Worm (Caenorhabditis elegans) whole organism, young adult: ENCODE measurements around the gene golg-2.

Source experiments
- D2030.7 ChIP-seq: fragments of 200-800 bp; sonication (Bioruptor generic); IDR thresholded peaks from 2 replicates; pipeline ENCODE4 v1.3.6; 2022; ENCODE audit warnings: missing genetic modification reagents, missing genetic modification characterization, missing compliant biosample characterization
- ama-1 ChIP-seq, 3 experiments: fragments of 150-350 bp in 1 of 3; sonication (generic microtip) in 2 of 3; optimal IDR thresholded peaks; 2 replicates each; lab custom pipeline; 2014 to 2018; ENCODE audit warnings: missing biosample characterization in 2 of 3, missing genetic modification characterization in 2 of 3, missing genetic modification reagents in 2 of 3
- cebp-2 ChIP-seq: fragments of 200-800 bp; sonication (Bioruptor generic); IDR thresholded peaks from 2 replicates; pipeline ENCODE4 v1.3.6; 2022; ENCODE audit warnings: missing genetic modification characterization, missing compliant biosample characterization
- ceh-79 ChIP-seq: sonication (generic microtip); optimal IDR thresholded peaks from 2 replicates; lab custom pipeline; 2017; ENCODE audit warnings: mild to moderate bottlenecking, missing genetic modification characterization, missing compliant biosample characterization
- dpl-1 ChIP-seq: fragments of 150-350 bp; optimal IDR thresholded peaks from 2 replicates; lab custom pipeline; 2014; ENCODE audit warnings: missing biosample characterization, missing genetic modification reagents, missing genetic modification characterization
- madf-3 ChIP-seq: fragments of 200-800 bp; sonication (Bioruptor generic); IDR thresholded peaks from 2 replicates; pipeline ENCODE4 v1.3.6; 2022; ENCODE audit warnings: missing genetic modification reagents, missing genetic modification characterization, missing compliant biosample characterization
- nhr-179 ChIP-seq: sonication (generic microtip); optimal IDR thresholded peaks from 2 replicates; lab custom pipeline; 2016; ENCODE audit warnings: mild to moderate bottlenecking, missing genetic modification characterization, missing compliant biosample characterization
- sptf-2 ChIP-seq: fragments of 200-800 bp; sonication (Bioruptor generic); optimal IDR thresholded peaks from 2 replicates; lab custom pipeline; 2018; ENCODE audit warnings: mild to moderate bottlenecking, missing genetic modification characterization, missing compliant biosample characterization
- unc-62 ChIP-seq: fragments of 150-350 bp; optimal IDR thresholded peaks from 2 replicates; lab custom pipeline; 2014; ENCODE audit warnings: missing biosample characterization, missing genetic modification reagents, missing genetic modification characterization

ce11 chrII:5081124-5081913 is 41.4 kb upstream of the golg-2 start, which contains the start of gene dsh-2:
- TF ChIP-seq unc-62 (no peak), ceh-79 (tag; lab: Kevin White, UChicago) (no peak), ama-1 (optimal IDR thresholded peaks at IDR 0.05; lab: Kevin White, UChicago) (no peak), ama-1 (GFP tag; optimal IDR thresholded peaks at IDR 0.05; lab: Kevin White, UChicago) (no peak), sptf-2 (GFP tag; lab: Kevin White, UChicago) (no peak), madf-3 (GFP tag; lab: Robert Waterston, UW) (no peak), cebp-2 (GFP tag; lab: Robert Waterston, UW) (no peak), D2030.7 (peak; percentile 44), nhr-179 (tag; lab: Kevin White, UChicago) (no peak), dpl-1 (GFP tag; lab: Kevin White, UChicago) (no peak)
